Worm (Caenorhabditis elegans) whole organism, L3 larva: ENCODE data around the gene mua-6.

Experiments
- R02D3.7 ChIP-seq: fragments of 150-350 bp; optimal IDR thresholded peaks from 2 replicates; lab custom pipeline; 2014; ENCODE audit warnings: missing biosample characterization, missing genetic modification characterization
- ZK546.5 ChIP-seq: sonication (generic microtip); optimal IDR thresholded peaks from 2 replicates; lab custom pipeline; 2017; ENCODE audit warnings: missing biosample characterization, missing genetic modification characterization
- aly-2 ChIP-seq: fragments of 150-350 bp; optimal IDR thresholded peaks from 2 replicates; lab custom pipeline; 2014; ENCODE audit warnings: missing biosample characterization, missing genetic modification characterization
- ama-1 ChIP-seq: fragments of 150-350 bp; optimal IDR thresholded peaks from 2 replicates; lab custom pipeline; 2018
- ceh-16 ChIP-seq: sonication (generic microtip); optimal IDR thresholded peaks from 2 replicates; lab custom pipeline; 2017; ENCODE audit warnings: missing biosample characterization, missing genetic modification characterization
- ceh-28 ChIP-seq: fragments of 150-350 bp; optimal IDR thresholded peaks from 2 replicates; lab custom pipeline; 2014; ENCODE audit warnings: missing biosample characterization, missing genetic modification reagents, missing genetic modification characterization
- ceh-82 ChIP-seq: fragments of 150-350 bp; optimal IDR thresholded peaks from 2 replicates; lab custom pipeline; 2014; ENCODE audit warnings: missing biosample characterization, missing genetic modification characterization
- ceh-9 ChIP-seq: sonication (generic microtip); optimal IDR thresholded peaks from 2 replicates; lab custom pipeline; 2018; ENCODE audit warnings: missing biosample characterization, missing genetic modification characterization
- egl-27 ChIP-seq: sonication (generic microtip); optimal IDR thresholded peaks from 4 replicates; lab custom pipeline; 2017; ENCODE audit warnings: missing biosample characterization, missing genetic modification reagents, missing genetic modification characterization
- egl-5 ChIP-seq: fragments of 150-350 bp; optimal IDR thresholded peaks from 2 replicates; lab custom pipeline; 2017; ENCODE audit warnings: missing biosample characterization, missing genetic modification reagents, missing genetic modification characterization, inconsistent platforms
- elt-1 ChIP-seq: fragments of 150-350 bp; optimal IDR thresholded peaks from 2 replicates; lab custom pipeline; 2014; ENCODE audit warnings: missing biosample characterization, missing genetic modification characterization
- elt-2 ChIP-seq: sonication (generic microtip); optimal IDR thresholded peaks from 2 replicates; lab custom pipeline; 2016; ENCODE audit warnings: missing genetic modification reagents, mild to moderate bottlenecking, missing genetic modification characterization, missing compliant biosample characterization
- elt-3 ChIP-seq, 3 experiments: fragments of 150-350 bp in 1 of 3; sonication (generic microtip) in 2 of 3; optimal IDR thresholded peaks; 2 replicates in 2 of 3; 4 replicates in 1 of 3; lab custom pipeline; 2014 to 2017; ENCODE audit warnings: missing biosample characterization in 3 of 3, missing genetic modification characterization in 3 of 3
- fkh-10 ChIP-seq: sonication (generic microtip); optimal IDR thresholded peaks from 2 replicates; lab custom pipeline; 2017; ENCODE audit warnings: missing biosample characterization, missing genetic modification reagents, missing genetic modification characterization
- fkh-2 ChIP-seq: fragments of 150-350 bp; optimal IDR thresholded peaks from 2 replicates; lab custom pipeline; 2014; ENCODE audit warnings: missing biosample characterization, missing genetic modification reagents, missing genetic modification characterization
- lin-15B ChIP-seq: fragments of 150-350 bp; optimal IDR thresholded peaks from 2 replicates; lab custom pipeline; 2014; ENCODE audit warnings: missing biosample characterization, missing genetic modification characterization
- lin-39 ChIP-seq: fragments of 150-350 bp; optimal IDR thresholded peaks from 2 replicates; lab custom pipeline; 2018; ENCODE audit warnings: missing biosample characterization, missing genetic modification reagents, missing genetic modification characterization
- lsy-12 ChIP-seq: sonication (generic microtip); optimal IDR thresholded peaks from 2 replicates; lab custom pipeline; 2016; ENCODE audit warnings: mild to moderate bottlenecking, missing genetic modification characterization, missing compliant biosample characterization
- mml-1 ChIP-seq: fragments of 150-350 bp; sonication (generic microtip); optimal IDR thresholded peaks from 3 replicates; lab custom pipeline; 2014; ENCODE audit warnings: missing biosample characterization, missing genetic modification characterization
- nfya-1 ChIP-seq: sonication (generic microtip); optimal IDR thresholded peaks from 2 replicates; lab custom pipeline; 2017; ENCODE audit warnings: missing genetic modification characterization, mild to moderate bottlenecking, missing compliant biosample characterization, antibody characterized with exemption, moderate library complexity; ENCODE audit not compliant: insufficient read depth
- nhr-23 ChIP-seq: fragments of 150-350 bp; optimal IDR thresholded peaks from 2 replicates; lab custom pipeline; 2014; ENCODE audit warnings: missing biosample characterization, missing genetic modification reagents, missing genetic modification characterization
- nhr-25 ChIP-seq: sonication (generic microtip); optimal IDR thresholded peaks from 2 replicates; lab custom pipeline; 2017; ENCODE audit warnings: missing biosample characterization, missing genetic modification characterization
- nhr-28 ChIP-seq: fragments of 150-350 bp; optimal IDR thresholded peaks from 2 replicates; lab custom pipeline; 2014; ENCODE audit warnings: missing biosample characterization, missing genetic modification characterization
- nhr-43 ChIP-seq: sonication (generic microtip); optimal IDR thresholded peaks from 2 replicates; lab custom pipeline; 2016; ENCODE audit warnings: mild to moderate bottlenecking, missing genetic modification characterization, missing compliant biosample characterization; ENCODE audit not compliant: poor library complexity, severe bottlenecking
- nhr-67 ChIP-seq: fragments of 150-350 bp; optimal IDR thresholded peaks from 2 replicates; lab custom pipeline; 2014; ENCODE audit warnings: missing biosample characterization, missing genetic modification characterization
- nhr-76 ChIP-seq: fragments of 150-350 bp; sonication (generic microtip); optimal IDR thresholded peaks from 5 replicates; lab custom pipeline; 2014; ENCODE audit warnings: missing biosample characterization, missing genetic modification characterization
- nhr-77 ChIP-seq: fragments of 150-350 bp; optimal IDR thresholded peaks from 2 replicates; lab custom pipeline; 2014; ENCODE audit warnings: missing biosample characterization, missing genetic modification characterization
- pha-4 ChIP-seq: fragments of 150-350 bp; optimal IDR thresholded peaks from 2 replicates; lab custom pipeline; 2014; ENCODE audit warnings: missing biosample characterization, missing genetic modification reagents, missing genetic modification characterization
- pqm-1 ChIP-seq: fragments of 150-350 bp; optimal IDR thresholded peaks from 2 replicates; lab custom pipeline; 2017; ENCODE audit warnings: missing biosample characterization, missing genetic modification characterization, inconsistent platforms
- sea-2 ChIP-seq: fragments of 150-350 bp; sonication (generic microtip); optimal IDR thresholded peaks from 4 replicates; lab custom pipeline; 2014; ENCODE audit warnings: missing biosample characterization, missing genetic modification reagents, missing genetic modification characterization
- skn-1 ChIP-seq: fragments of 150-350 bp; optimal IDR thresholded peaks from 2 replicates; lab custom pipeline; 2014; ENCODE audit warnings: missing biosample characterization, missing genetic modification characterization
- snpc-4 ChIP-seq: fragments of 150-350 bp; optimal IDR thresholded peaks from 2 replicates; lab custom pipeline; 2014; ENCODE audit warnings: missing biosample characterization, missing genetic modification characterization
- tbx-2 ChIP-seq: sonication (generic microtip); optimal IDR thresholded peaks from 2 replicates; lab custom pipeline; 2016; ENCODE audit warnings: mild to moderate bottlenecking, missing genetic modification characterization, missing compliant biosample characterization
- unc-62 ChIP-seq: fragments of 150-350 bp; sonication (generic microtip); optimal IDR thresholded peaks from 4 replicates; lab custom pipeline; 2014; ENCODE audit warnings: missing biosample characterization, missing genetic modification reagents, missing genetic modification characterization
- zag-1 ChIP-seq: fragments of 150-350 bp; optimal IDR thresholded peaks from 2 replicates; lab custom pipeline; 2014; ENCODE audit warnings: missing biosample characterization, missing genetic modification characterization
- ztf-4 ChIP-seq: fragments of 150-350 bp; optimal IDR thresholded peaks from 2 replicates; lab custom pipeline; 2014; ENCODE audit warnings: missing biosample characterization, missing genetic modification characterization

The mua-6 gene

DNA sequence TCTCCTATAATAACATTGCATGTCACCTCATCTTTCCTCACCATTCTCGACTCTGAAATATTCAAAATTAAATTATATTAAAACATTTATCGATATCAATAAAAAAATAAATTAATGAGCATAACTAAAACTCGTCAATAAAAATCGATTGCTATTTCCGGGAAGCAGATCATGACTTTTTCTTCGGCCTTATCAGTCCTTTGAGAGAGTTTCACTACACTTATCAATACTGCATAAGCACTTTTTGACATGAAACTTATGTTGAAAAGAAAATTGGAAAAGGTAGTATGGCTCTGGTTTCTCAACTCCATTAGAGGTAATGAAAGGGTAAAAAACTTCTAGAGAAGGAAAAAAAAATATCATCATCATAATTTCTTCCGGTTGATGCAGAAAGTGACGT lies 5.4 kb downstream of the mua-6 start:
- TF ChIP-seq elt-3 (tag; optimal IDR thresholded peaks at IDR 0.05; lab: Kevin White, UChicago) (no peak), pha-4 (peak; percentile 19), ceh-28 (no peak), ama-1 (lab: Kevin White, UChicago) (no peak), lsy-12 (tag; lab: Kevin White, UChicago) (no peak), nhr-67 (no peak), pqm-1 (tag; lab: Kevin White, UChicago) (peak; percentile 70), elt-2 (tag; lab: Kevin White, UChicago) (peak; percentile 83)

DNA sequence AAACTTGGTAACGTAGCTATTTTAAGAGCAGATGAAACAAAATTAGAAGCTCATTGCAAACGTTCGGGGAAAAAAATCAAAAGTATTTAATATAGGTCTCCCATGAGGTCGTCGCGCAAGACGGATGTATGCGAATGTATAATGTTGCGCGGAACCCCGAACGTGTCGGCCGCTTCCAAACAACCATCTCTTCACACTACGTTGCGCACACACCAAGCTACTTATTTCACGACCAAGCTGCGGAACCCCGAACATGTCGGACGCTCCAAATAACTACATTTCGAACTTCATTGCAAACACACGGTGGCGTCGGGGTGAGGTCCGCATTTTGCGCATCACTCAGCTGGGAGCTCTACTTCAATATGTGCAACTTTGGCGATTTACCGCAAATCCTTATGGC lies 7.0 kb downstream of the mua-6 start:
- no peak for TF ChIP-seq lin-39 (tag; lab: Kevin White, UChicago)
- TF ChIP-seq nfya-1 (tag; lab: Kevin White, UChicago), result no peak
- no peak for TF ChIP-seq ZK546.5
- no peak for TF ChIP-seq sea-2 (GFP tag; lab: Kevin White, UChicago)
- TF ChIP-seq R02D3.7 (tag; lab: Kevin White, UChicago), result no peak
- TF ChIP-seq nhr-25, result no peak
- no peak for TF ChIP-seq zag-1 (tag; lab: Kevin White, UChicago)
- no peak for TF ChIP-seq nhr-28

DNA sequence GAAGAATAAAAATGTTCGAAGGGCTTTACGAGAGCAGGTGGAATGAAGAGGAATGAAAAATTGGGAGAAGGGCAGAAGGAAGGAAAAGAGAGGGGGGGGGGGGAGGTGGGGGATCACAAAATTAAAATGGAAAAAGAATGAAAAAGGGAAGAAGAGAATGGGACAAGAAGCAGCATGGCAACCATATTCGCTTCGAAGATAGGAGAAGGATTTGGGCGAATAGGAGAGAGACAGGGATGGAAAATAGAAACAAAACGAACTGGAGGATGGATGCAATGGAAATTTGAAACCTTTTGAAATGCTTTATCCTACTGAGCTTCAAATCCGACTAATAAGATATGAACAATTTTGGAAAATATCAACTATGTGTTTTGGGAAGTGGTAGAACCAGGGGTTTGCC lies 14.8 kb downstream of the mua-6 start, which contains the start of gene W10G6.6:
Gene W10G6.6, minus strand, starts transcription at position 101 of the 400 bp plus-strand sequence.
- TF ChIP-seq nhr-23 (tag; lab: Kevin White, UChicago) (no peak), tbx-2 (tag; lab: Kevin White, UChicago) (no peak), elt-1 (tag; lab: Kevin White, UChicago) (no peak), ceh-28 (no peak), fkh-10 (GFP tag; lab: Kevin White, UChicago) (no peak), nhr-67 (no peak), egl-5 (tag; lab: Kevin White, UChicago) (no peak), zag-1 (tag; lab: Kevin White, UChicago) (no peak), aly-2 (tag; lab: Kevin White, UChicago) (no peak), skn-1 (tag; lab: Kevin White, UChicago) (no peak), egl-27 (no peak), ztf-4 (no peak), nfya-1 (tag; lab: Kevin White, UChicago) (no peak), nhr-77 (tag; lab: Kevin White, UChicago) (no peak), R02D3.7 (tag; lab: Kevin White, UChicago) (no peak), ceh-82 (tag; lab: Kevin White, UChicago) (no peak)

DNA sequence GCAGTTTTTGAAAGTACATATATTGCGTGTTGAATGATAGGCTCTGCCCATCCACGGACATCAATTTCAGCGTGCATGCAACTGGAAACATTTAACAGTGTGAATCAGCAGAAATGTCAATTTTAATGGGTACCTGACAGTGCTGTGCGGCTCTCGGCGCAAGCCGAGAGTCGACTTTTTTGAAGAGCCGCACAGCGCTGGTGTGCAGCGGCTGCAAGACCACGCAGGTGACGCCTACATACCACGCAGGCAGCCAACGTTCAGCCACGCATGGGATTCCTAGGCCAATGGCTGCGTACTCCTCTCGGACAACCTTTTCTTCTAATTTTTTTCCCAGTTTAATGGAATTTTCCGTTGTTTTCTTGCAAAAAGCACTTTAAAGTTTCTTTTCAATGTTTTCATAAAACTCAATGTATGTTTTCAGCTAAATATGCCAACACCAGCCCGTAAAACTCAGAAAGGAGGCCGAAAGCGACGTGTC lies 20.7 kb downstream of the mua-6 start, which contains the start of gene W10G6.1:
Gene W10G6.1, plus strand, starts transcription at position 431 of the 481 bp plus-strand sequence.
- no peak for TF ChIP-seq snpc-4 (tag; lab: Kevin White, UChicago)
- no peak for TF ChIP-seq nfya-1 (tag; lab: Kevin White, UChicago)
- TF ChIP-seq nhr-77 (tag; lab: Kevin White, UChicago), result no peak
- no peak for TF ChIP-seq ceh-9
- TF ChIP-seq zag-1 (tag; lab: Kevin White, UChicago), result no peak
- no peak for TF ChIP-seq elt-3 (tag; optimal IDR thresholded peaks at IDR 0.05; lab: Kevin White, UChicago)
- TF ChIP-seq nhr-76 (tag; lab: Kevin White, UChicago), result no peak
- TF ChIP-seq pqm-1 (tag; lab: Kevin White, UChicago), result no peak

DNA sequence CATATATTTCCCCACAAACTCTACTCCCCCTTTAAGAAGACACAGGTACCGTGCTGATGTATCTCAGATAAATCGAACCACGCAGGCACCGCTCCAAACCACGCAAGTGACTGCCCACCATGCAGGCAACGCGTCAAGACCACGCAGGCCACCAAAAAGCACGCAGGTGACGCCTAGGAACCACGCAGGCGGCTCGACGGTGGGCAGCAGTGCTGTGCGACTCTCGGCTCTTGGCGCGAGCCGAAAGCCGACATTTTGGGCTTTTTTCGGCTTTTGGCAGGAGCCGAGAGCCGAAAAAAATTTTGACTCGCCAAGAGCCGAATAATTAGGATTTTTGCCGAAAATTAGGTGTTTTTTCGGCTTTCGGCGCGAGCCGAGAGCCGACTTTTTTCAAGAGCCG lies 22.4 kb downstream of the mua-6 start:
- TF ChIP-seq fkh-2 (tag; lab: Kevin White, UChicago), result no peak
- no peak for TF ChIP-seq lin-39 (tag; lab: Kevin White, UChicago)
- TF ChIP-seq ceh-9, result no peak
- TF ChIP-seq pqm-1 (tag; lab: Kevin White, UChicago), result no peak
- TF ChIP-seq nhr-23 (tag; lab: Kevin White, UChicago), result no peak
- TF ChIP-seq egl-27, result no peak
- no peak for TF ChIP-seq mml-1 (tag; lab: Kevin White, UChicago)
- TF ChIP-seq nhr-28, result no peak
- no peak for TF ChIP-seq egl-5 (tag; lab: Kevin White, UChicago)
- TF ChIP-seq lsy-12 (tag; lab: Kevin White, UChicago), result no peak
- no peak for TF ChIP-seq aly-2 (tag; lab: Kevin White, UChicago)
- TF ChIP-seq ama-1 (lab: Kevin White, UChicago), result no peak
- no peak for TF ChIP-seq nhr-43
- TF ChIP-seq lin-15B, result no peak
- TF ChIP-seq unc-62 (GFP tag; lab: Kevin White, UChicago), result no peak
- TF ChIP-seq ceh-16 (tag; lab: Kevin White, UChicago), result no peak
- TF ChIP-seq elt-2 (tag; lab: Kevin White, UChicago), result no peak
- no peak for TF ChIP-seq ceh-82 (tag; lab: Kevin White, UChicago)
- no peak for TF ChIP-seq R02D3.7 (tag; lab: Kevin White, UChicago)
- TF ChIP-seq elt-3 (tag; optimal IDR thresholded peaks at IDR 0.05; lab: Kevin White, UChicago), result no peak
- TF ChIP-seq, all 47 proteins: peak for 0
